Worm (Caenorhabditis elegans) whole organism, young adult: Measurements from ENCODE around the gene fbxa-215.

Experiments
- F23B12.7 ChIP-seq: sonication (generic microtip); optimal IDR thresholded peaks from 2 replicates; lab custom pipeline; 2017; ENCODE audit warnings: missing genetic modification characterization, mild to moderate bottlenecking, missing compliant biosample characterization, antibody characterized with exemption, moderate library complexity; ENCODE audit not compliant: insufficient read depth
- attf-6 ChIP-seq: fragments of 200-800 bp; sonication (Bioruptor generic); IDR thresholded peaks from 2 replicates; pipeline ENCODE4 v1.3.6; 2022; ENCODE audit warnings: missing genetic modification reagents, missing genetic modification characterization, missing compliant biosample characterization
- nfyb-1 ChIP-seq: fragments of 200-800 bp; sonication (Bioruptor generic); IDR thresholded peaks from 2 replicates; pipeline ENCODE4 v1.3.6; 2022; ENCODE audit warnings: missing genetic modification reagents, missing genetic modification characterization, missing compliant biosample characterization
- snpc-4 ChIP-seq, 5 experiments: fragments of 150-350 bp in 1 of 5; sonication (generic microtip) in 4 of 5; optimal IDR thresholded peaks; 2 replicates each; lab custom pipeline; 2014 to 2018; ENCODE audit warnings: missing genetic modification characterization in 5 of 5, missing biosample characterization in 3 of 5, antibody characterized with exemption in 2 of 5, mild to moderate bottlenecking in 2 of 5, missing compliant biosample characterization in 2 of 5, missing genotype in 2 of 5, moderate library complexity in 2 of 5, missing genetic modification reagents in 1 of 5
- tbp1 ChIP-seq: fragments of 200-800 bp; sonication (Bioruptor generic); optimal IDR thresholded peaks from 2 replicates; lab custom pipeline; 2018; ENCODE audit warnings: mild to moderate bottlenecking, missing genetic modification characterization, missing compliant biosample characterization
- ztf-26 ChIP-seq: sonication (generic microtip); optimal IDR thresholded peaks from 2 replicates; lab custom pipeline; 2017; ENCODE audit warnings: missing genetic modification characterization, missing compliant biosample characterization

Gene fbxa-215

ce11 chrIV:13623533-13623932, 43.2 kb downstream of the fbxa-215 start, which contains the start of gene C08F11.1:
TSS of gene C08F11.1 (plus strand) at chrIV:13623833.
- TF ChIP-seq tbp1 (no peak), snpc-4 (GFP tag; optimal IDR thresholded peaks at IDR 0.05; lab: Kevin White, UChicago) (no peak), snpc-4 (tag; optimal IDR thresholded peaks at IDR 0.05; lab: Kevin White, UChicago) (peak in 1 of 4 experiments; percentile 29), nfyb-1 (GFP tag; lab: Robert Waterston, UW) (no peak), F23B12.7 (no peak)

ce11 chrIV:13619203-13619602, 47.5 kb downstream of the fbxa-215 start, which contains the start of gene C08F11.3:
TSS of gene C08F11.3 (plus strand) at chrIV:13619503.
- TF ChIP-seq ztf-26 (tag; lab: Kevin White, UChicago) (no peak), attf-6 (GFP tag; lab: Robert Waterston, UW) (no peak)
